Worm (Caenorhabditis elegans): ENCODE measurements around the gene F07B7.12.
"Not testable (repeated sequence)": the region's sequence is repeated elsewhere in the genome, so short reads cannot be mapped to it uniquely, and the experiment has no call there.

Gene F07B7.12

ce11 chrV:8898756-8899155 is 36.9 kb upstream of the F07B7.12 start, which contains the start of gene frpr-13:
Gene frpr-13 (plus strand): TSS chrV:8899056.
- TF ChIP-seq egl-5 (tag; optimal IDR thresholded peaks at IDR 0.05) (no peak), pqm-1 (tag; optimal IDR thresholded peaks at IDR 0.05) (no peak), nhr-12 (tag; optimal IDR thresholded peaks at IDR 0.05) (no peak), mml-1 (tag; optimal IDR thresholded peaks at IDR 0.05) (no peak), nhr-25 (tag; optimal IDR thresholded peaks at IDR 0.05) (no peak), nfya-1 (tag; optimal IDR thresholded peaks at IDR 0.05; ENCODE audit: insufficient read depth) (no peak), ceh-28 (tag; optimal IDR thresholded peaks at IDR 0.05) (no peak), pha-4 (tag; optimal IDR thresholded peaks at IDR 0.05) (no peak), elt-3 (tag; optimal IDR thresholded peaks at IDR 0.05) (no peak), sea-2 (GFP tag; optimal IDR thresholded peaks at IDR 0.05) (no peak), lin-39 (tag; optimal IDR thresholded peaks at IDR 0.05) (no peak), zag-1 (tag; optimal IDR thresholded peaks at IDR 0.05) (no peak), nhr-237 (tag; optimal IDR thresholded peaks at IDR 0.05) (no peak), elt-1 (tag; optimal IDR thresholded peaks at IDR 0.05) (no peak), eor-1 (tag; optimal IDR thresholded peaks at IDR 0.05) (no peak), jun-1 (tag; optimal IDR thresholded peaks at IDR 0.05) (no peak), elt-2 (tag; optimal IDR thresholded peaks at IDR 0.05) (no peak)

- TF ChIP-seq nhr-25, nhr-12, R02D3.7 (tag; optimal IDR thresholded peaks at IDR 0.05): not testable (repeated sequence)
Measured at ce11 chrV:8897942-8898419, 36.1 kb upstream of the F07B7.12 start, which contains the start of the genes his-17 and his-18. Gene his-17 (minus strand): TSS chrV:8897992. Gene his-18 (plus strand): TSS chrV:8898228.

- TF ChIP-seq nhr-67 (tag; optimal IDR thresholded peaks at IDR 0.05); jun-1 (tag; optimal IDR thresholded peaks at IDR 0.05); unc-62 (GFP tag; optimal IDR thresholded peaks at IDR 0.05): not testable (repeated sequence)
Measured at ce11 chrV:8835311-8835710, 26.5 kb downstream of the F07B7.12 start, which contains the start of gene F07B7.7. Gene F07B7.7 (plus strand): TSS chrV:8835611.

ce11 chrV:8819855-8820254 is 42.0 kb downstream of the F07B7.12 start, which contains the start of gene rpm-1:
Gene rpm-1 (minus strand): TSS chrV:8819955.
- TF ChIP-seq tbx-2, elt-3, nhr-237 (tag; optimal IDR thresholded peaks at IDR 0.05): not testable (repeated sequence)

Measured in whole organism, L3 larva.